Worm (Caenorhabditis elegans) whole organism, early embryonic: ENCODE results near the gene ehbp-1.

ENCODE experiments used
- B0310.2 ChIP-seq: sonication (generic microtip); optimal IDR thresholded peaks from 2 replicates; lab custom pipeline; 2016; ENCODE audit warnings: mild to moderate bottlenecking, missing genetic modification characterization, missing compliant biosample characterization
- F13C5.2 ChIP-seq: sonication (generic microtip); optimal IDR thresholded peaks from 2 replicates; lab custom pipeline; 2017; ENCODE audit warnings: mild to moderate bottlenecking, missing genetic modification characterization, inconsistent platforms, missing compliant biosample characterization
- aly-1 ChIP-seq: sonication (generic microtip); optimal IDR thresholded peaks from 2 replicates; lab custom pipeline; 2016; ENCODE audit warnings: missing genetic modification characterization, missing compliant biosample characterization
- ama-1 ChIP-seq: fragments of 150-350 bp; optimal IDR thresholded peaks from 2 replicates; lab custom pipeline; 2014
- ceh-13 ChIP-seq: fragments of 200-800 bp; sonication (Bioruptor generic); optimal IDR thresholded peaks from 2 replicates; lab custom pipeline; 2018; ENCODE audit warnings: mild to moderate bottlenecking, missing genetic modification characterization, missing compliant biosample characterization
- ceh-36 ChIP-seq: sonication (generic microtip); optimal IDR thresholded peaks from 2 replicates; lab custom pipeline; 2016; ENCODE audit warnings: missing genetic modification characterization, inconsistent platforms, missing compliant biosample characterization
- ets-7 ChIP-seq: sonication (generic microtip); optimal IDR thresholded peaks from 2 replicates; lab custom pipeline; 2016; ENCODE audit warnings: missing genotype, missing genetic modification characterization, missing compliant biosample characterization
- flt-1 ChIP-seq: fragments of 200-800 bp; sonication (Bioruptor generic); IDR thresholded peaks from 2 replicates; pipeline ENCODE4 v1.3.6; 2022; ENCODE audit warnings: missing genetic modification characterization, missing compliant biosample characterization
- hmbx-1 ChIP-seq: sonication (generic microtip); optimal IDR thresholded peaks from 2 replicates; lab custom pipeline; 2016; ENCODE audit warnings: mild to moderate bottlenecking, missing genetic modification characterization, missing compliant biosample characterization
- hmg-4 ChIP-seq: fragments of 200-800 bp; sonication (Bioruptor generic); optimal IDR thresholded peaks from 2 replicates; lab custom pipeline; 2018; ENCODE audit warnings: mild to moderate bottlenecking, missing genetic modification characterization, missing compliant biosample characterization
- hnd-1 ChIP-seq: sonication (generic microtip); optimal IDR thresholded peaks from 2 replicates; lab custom pipeline; 2016; ENCODE audit warnings: missing genetic modification characterization, missing compliant biosample characterization
- pes-1 ChIP-seq: fragments of 200-800 bp; sonication (Bioruptor generic); IDR thresholded peaks from 2 replicates; pipeline ENCODE4 v1.3.6; 2022; ENCODE audit warnings: missing genetic modification reagents, missing genetic modification characterization, missing compliant biosample characterization
- scrt-1 ChIP-seq: fragments of 200-800 bp; sonication (Bioruptor generic); IDR thresholded peaks from 2 replicates; pipeline ENCODE4 v1.3.6; 2022; ENCODE audit warnings: missing genetic modification characterization, missing compliant biosample characterization
- sea-1 ChIP-seq: fragments of 200-800 bp; sonication (Bioruptor generic); conservative IDR thresholded peaks from 2 replicates; pipeline ENCODE4 v1.3.6; 2022; ENCODE audit warnings: missing genetic modification characterization, missing compliant biosample characterization
- tbx-11 ChIP-seq: fragments of 200-800 bp; sonication (Bioruptor generic); IDR thresholded peaks from 2 replicates; pipeline ENCODE4 v1.3.6; 2022; ENCODE audit warnings: missing genetic modification characterization, missing compliant biosample characterization
- tbx-37 ChIP-seq: fragments of 200-800 bp; sonication (Bioruptor generic); conservative IDR thresholded peaks from 2 replicates; pipeline ENCODE4 v1.3.6; 2022; ENCODE audit warnings: missing genetic modification reagents, missing genetic modification characterization, missing compliant biosample characterization
- tra-4 ChIP-seq: sonication (generic microtip); optimal IDR thresholded peaks from 2 replicates; lab custom pipeline; 2017; ENCODE audit warnings: missing genetic modification characterization, missing compliant biosample characterization

ehbp-1 gene

ce11 chrV:9568707-9569106, 18.3 kb downstream of the ehbp-1 start, which contains the start of gene F25B3.4:
Gene F25B3.4, minus strand, starts transcription at chrV:9568807.
- TF ChIP-seq ceh-36 = no peak
- no peak for TF ChIP-seq flt-1 (GFP tag; lab: Robert Waterston, UW)
- no peak for TF ChIP-seq tra-4
- TF ChIP-seq pes-1 = no peak
- TF ChIP-seq B0310.2 (tag; lab: Kevin White, UChicago) = no peak
- TF ChIP-seq ets-7 (tag; lab: Kevin White, UChicago) = no peak
- no peak for TF ChIP-seq hmg-4 (GFP tag; lab: Kevin White, UChicago)
- no peak for TF ChIP-seq ama-1 (lab: Kevin White, UChicago)
- no peak for TF ChIP-seq sea-1 (GFP tag; lab: Robert Waterston, UW)
- TF ChIP-seq F13C5.2 (tag; lab: Kevin White, UChicago) = no peak
- no peak for TF ChIP-seq tbx-11
- no peak for TF ChIP-seq hnd-1 (tag; lab: Kevin White, UChicago)
- TF ChIP-seq aly-1 (tag; lab: Kevin White, UChicago) = no peak
- no peak for TF ChIP-seq ceh-13
- TF ChIP-seq hmbx-1 = no peak
- TF ChIP-seq tbx-37 (GFP tag; lab: Robert Waterston, UW) = no peak
- TF ChIP-seq scrt-1 = no peak

ce11 chrV:9570197-9570596, 19.8 kb downstream of the ehbp-1 start, which contains the start of gene F25B3.5:
Gene F25B3.5, minus strand, starts transcription at chrV:9570297.
- no peak for TF ChIP-seq hmg-4 (GFP tag; lab: Kevin White, UChicago)
- TF ChIP-seq sea-1 (GFP tag; lab: Robert Waterston, UW) = no peak
- TF ChIP-seq pes-1 = no peak
- no peak for TF ChIP-seq ceh-36
- no peak for TF ChIP-seq tbx-11
- no peak for TF ChIP-seq tbx-37 (GFP tag; lab: Robert Waterston, UW)
- TF ChIP-seq hnd-1 (tag; lab: Kevin White, UChicago) = no peak
- TF ChIP-seq ama-1 (lab: Kevin White, UChicago) = no peak
- no peak for TF ChIP-seq flt-1 (GFP tag; lab: Robert Waterston, UW)
- TF ChIP-seq F13C5.2 (tag; lab: Kevin White, UChicago) = no peak
- no peak for TF ChIP-seq scrt-1
- no peak for TF ChIP-seq hmbx-1
- TF ChIP-seq B0310.2 (tag; lab: Kevin White, UChicago) = no peak
- no peak for TF ChIP-seq ceh-13
- no peak for TF ChIP-seq aly-1 (tag; lab: Kevin White, UChicago)
- TF ChIP-seq ets-7 (tag; lab: Kevin White, UChicago) = no peak
- no peak for TF ChIP-seq tra-4

ce11 chrV:9571056-9571455, 20.6 kb downstream of the ehbp-1 start:
- no peak for TF ChIP-seq hmbx-1

- TF ChIP-seq F13C5.2 (tag; lab: Kevin White, UChicago) (no peak), hmg-4 (GFP tag; lab: Kevin White, UChicago) (no peak), ceh-13 (no peak), ceh-36 (no peak), tra-4 (no peak)
Measured at ce11 chrV:9571673-9572072, 21.2 kb downstream of the ehbp-1 start.

- no peak for TF ChIP-seq hmg-4 (GFP tag; lab: Kevin White, UChicago)
- no peak for TF ChIP-seq ceh-36
- no peak for TF ChIP-seq hmbx-1
- TF ChIP-seq B0310.2 (tag; lab: Kevin White, UChicago) = no peak
- TF ChIP-seq pes-1 = no peak
- TF ChIP-seq aly-1 (tag; lab: Kevin White, UChicago) = no peak
- no peak for TF ChIP-seq ceh-13
- TF ChIP-seq ama-1 (lab: Kevin White, UChicago) = no peak
- no peak for TF ChIP-seq sea-1 (GFP tag; lab: Robert Waterston, UW)
- TF ChIP-seq flt-1 (GFP tag; lab: Robert Waterston, UW) = no peak
- no peak for TF ChIP-seq F13C5.2 (tag; lab: Kevin White, UChicago)
- no peak for TF ChIP-seq tbx-11
- no peak for TF ChIP-seq hnd-1 (tag; lab: Kevin White, UChicago)
- TF ChIP-seq tbx-37 (GFP tag; lab: Robert Waterston, UW) = no peak
- no peak for TF ChIP-seq ets-7 (tag; lab: Kevin White, UChicago)
Measured at ce11 chrV:9576991-9577390, 26.5 kb downstream of the ehbp-1 start, which contains the start of gene F25B3.2. Gene F25B3.2, plus strand, starts transcription at chrV:9577291.

ce11 chrV:9582594-9583322, 32.3 kb downstream of the ehbp-1 start, which contains the start of gene rtfo-1:
Gene rtfo-1, minus strand, starts transcription at chrV:9582644.
- TF ChIP-seq ceh-36 = peak; percentile 39
- peak; percentile 62 for TF ChIP-seq tbx-37 (GFP tag; lab: Robert Waterston, UW)
- TF ChIP-seq F13C5.2 (tag; lab: Kevin White, UChicago) = peak; percentile 79
- peak; percentile 42 for TF ChIP-seq ceh-13
- no peak for TF ChIP-seq tra-4
- peak; percentile 14; the same call in 1 of the 2 replicates for TF ChIP-seq tbx-11
- peak; percentile 50; the same call in 1 of the 2 replicates for TF ChIP-seq flt-1 (GFP tag; lab: Robert Waterston, UW)
- TF ChIP-seq sea-1 (GFP tag; lab: Robert Waterston, UW) = no peak
- peak; percentile 41; the same call in 1 of the 2 replicates for TF ChIP-seq scrt-1
- TF ChIP-seq hnd-1 (tag; lab: Kevin White, UChicago) = peak; percentile 6

- TF ChIP-seq hmbx-1 (no peak), B0310.2 (tag; lab: Kevin White, UChicago) (no peak), ama-1 (lab: Kevin White, UChicago) (no peak), pes-1 (no peak), F13C5.2 (tag; lab: Kevin White, UChicago) (no peak), sea-1 (GFP tag; lab: Robert Waterston, UW) (no peak), tbx-37 (GFP tag; lab: Robert Waterston, UW) (no peak), ceh-13 (no peak), tbx-11 (no peak), hmg-4 (GFP tag; lab: Kevin White, UChicago) (no peak), aly-1 (tag; lab: Kevin White, UChicago) (no peak), ets-7 (tag; lab: Kevin White, UChicago) (no peak)
Measured at ce11 chrV:9583323-9583644, 32.8 kb downstream of the ehbp-1 start, which contains the start of gene K09G1.1. Gene K09G1.1, plus strand, starts transcription at chrV:9583545.
